Fruit fly (Drosophila melanogaster) whole organism, embryonic: ENCODE measurements around the gene Sse.

Experiments used
- CG10274 ChIP-seq: fragments of 200-800 bp; sonication (Bioruptor generic); optimal IDR thresholded peaks from 3 replicates; lab custom pipeline; 2017; ENCODE audit warnings: missing biosample characterization, mild to moderate bottlenecking, missing genetic modification characterization
- CG10431 ChIP-seq: fragments of 200-800 bp; sonication (Bioruptor generic); optimal IDR thresholded peaks from 3 replicates; lab custom pipeline; 2018; ENCODE audit warnings: missing biosample characterization, mild to moderate bottlenecking, missing genetic modification characterization
- CG11504 ChIP-seq: fragments of 200-800 bp; sonication (Bioruptor generic); optimal IDR thresholded peaks from 3 replicates; lab custom pipeline; 2019; ENCODE audit warnings: missing biosample characterization, mild to moderate bottlenecking, missing genetic modification characterization, moderate library complexity
- CG12104 ChIP-seq: fragments of 200-800 bp; sonication (Bioruptor generic); optimal IDR thresholded peaks from 3 replicates; lab custom pipeline; 2016; ENCODE audit warnings: missing biosample characterization, missing genetic modification characterization
- CG12942 ChIP-seq: fragments of 200-800 bp; sonication (Bioruptor generic); optimal IDR thresholded peaks from 3 replicates; lab custom pipeline; 2016; ENCODE audit warnings: missing biosample characterization, missing genetic modification characterization
- CG17186 ChIP-seq: fragments of 200-800 bp; sonication (Bioruptor generic); optimal IDR thresholded peaks from 3 replicates; lab custom pipeline; 2017; ENCODE audit warnings: missing biosample characterization, missing genetic modification reagents, missing genetic modification characterization
- CG31388 ChIP-seq: fragments of 200-800 bp; sonication (Bioruptor generic); optimal IDR thresholded peaks from 2 replicates; lab custom pipeline; 2016; ENCODE audit warnings: missing biosample characterization, missing genetic modification characterization
- CG32767 ChIP-seq: fragments of 200-800 bp; sonication (Bioruptor generic); IDR thresholded peaks from 2 replicates; pipeline ENCODE4 v1.3.6; 2022; ENCODE audit warnings: missing biosample characterization, missing genetic modification characterization
- CG33557 ChIP-seq: fragments of 200-800 bp; sonication (Bioruptor generic); optimal IDR thresholded peaks from 2 replicates; lab custom pipeline; 2019; ENCODE audit warnings: missing biosample characterization, mild to moderate bottlenecking, missing genetic modification characterization, moderate library complexity
- CG3995 ChIP-seq: fragments of 200-800 bp; sonication (Bioruptor generic); optimal IDR thresholded peaks from 3 replicates; lab custom pipeline; 2016; ENCODE audit warnings: missing biosample characterization, missing genetic modification characterization
- CG4707 ChIP-seq: fragments of 200-800 bp; sonication (Bioruptor generic); optimal IDR thresholded peaks from 2 replicates; lab custom pipeline; 2018; ENCODE audit warnings: missing biosample characterization, mild to moderate bottlenecking, missing genetic modification characterization, moderate library complexity
- Camta ChIP-seq: fragments of 200-800 bp; sonication (Bioruptor generic); optimal IDR thresholded peaks from 2 replicates; lab custom pipeline; 2016; ENCODE audit warnings: missing biosample characterization, missing genetic modification characterization
- CoRest ChIP-seq: fragments of 200-800 bp; sonication (Bioruptor generic); optimal IDR thresholded peaks from 3 replicates; lab custom pipeline; 2018; ENCODE audit warnings: missing biosample characterization, mild to moderate bottlenecking, missing genetic modification characterization, moderate library complexity
- Fer3 ChIP-seq: fragments of 200-800 bp; sonication (Bioruptor generic); optimal IDR thresholded peaks from 2 replicates; lab custom pipeline; 2018; ENCODE audit warnings: missing biosample characterization, mild to moderate bottlenecking, missing genetic modification characterization, moderate library complexity
- Hmx ChIP-seq: fragments of 200-800 bp; sonication (Bioruptor generic); optimal IDR thresholded peaks from 2 replicates; lab custom pipeline; 2016; ENCODE audit warnings: missing biosample characterization, missing genetic modification characterization
- Lim3 ChIP-seq: fragments of 200-800 bp; sonication (Bioruptor generic); IDR thresholded peaks from 2 replicates; pipeline ENCODE4 v1.3.6; 2022; ENCODE audit warnings: missing biosample characterization, missing genetic modification characterization
- Mad ChIP-seq: fragments of 200-800 bp; sonication (Bioruptor generic); optimal IDR thresholded peaks from 2 replicates; lab custom pipeline; 2016; ENCODE audit warnings: missing biosample characterization, missing genetic modification characterization
- NC2α ChIP-seq: fragments of 200-800 bp; sonication (Bioruptor generic); optimal IDR thresholded peaks from 2 replicates; lab custom pipeline; 2016; ENCODE audit warnings: missing biosample characterization, missing genetic modification characterization
- Nf-YB ChIP-seq: fragments of 200-800 bp; sonication (Bioruptor generic); optimal IDR thresholded peaks from 3 replicates; lab custom pipeline; 2019; ENCODE audit warnings: missing biosample characterization, mild to moderate bottlenecking, missing genetic modification characterization, moderate library complexity
- Pdp1 ChIP-seq, 2 experiments: fragments of 200-800 bp; sonication (Bioruptor generic); optimal IDR thresholded peaks; 3 replicates each; lab custom pipeline; 2016; ENCODE audit warnings: missing biosample characterization in 2 of 2, missing genetic modification characterization in 2 of 2, mild to moderate bottlenecking in 1 of 2, moderate library complexity in 1 of 2
- Side ChIP-seq: fragments of 200-800 bp; sonication (Bioruptor generic); optimal IDR thresholded peaks from 2 replicates; lab custom pipeline; 2016; ENCODE audit warnings: missing biosample characterization, missing genetic modification characterization
- Sin3A ChIP-seq: fragments of >200 bp; optimal IDR thresholded peaks from 2 replicates; lab custom pipeline; 2018
- abd-A ChIP-seq: fragments of 200-800 bp; sonication (Bioruptor generic); optimal IDR thresholded peaks from 3 replicates; lab custom pipeline; 2019; ENCODE audit warnings: missing biosample characterization, mild to moderate bottlenecking, missing genetic modification characterization, moderate library complexity
- cg ChIP-seq: fragments of 200-800 bp; sonication (Bioruptor generic); optimal IDR thresholded peaks from 3 replicates; lab custom pipeline; 2019; ENCODE audit warnings: missing biosample characterization, mild to moderate bottlenecking, missing genetic modification characterization, moderate library complexity
- chinmo ChIP-seq: fragments of 200-800 bp; sonication (Bioruptor generic); IDR thresholded peaks from 4 replicates; pipeline ENCODE4 v1.3.6; 2022; ENCODE audit warnings: missing biosample characterization, missing genetic modification characterization; ENCODE audit not compliant: partially characterized antibody
- cwo ChIP-seq: fragments of 200-800 bp; sonication (Bioruptor generic); optimal IDR thresholded peaks from 3 replicates; lab custom pipeline; 2017; ENCODE audit warnings: missing biosample characterization, missing genetic modification characterization, mild to moderate bottlenecking, moderate library complexity, missing genetic modification reagents
- eve ChIP-seq, 2 experiments: fragments of >200 bp; optimal IDR thresholded peaks; 2 replicates each; lab custom pipeline; 2017; ENCODE audit warnings: missing biosample characterization in 2 of 2, missing genetic modification characterization in 2 of 2
- ham ChIP-seq: fragments of 200-800 bp; sonication (Bioruptor generic); IDR thresholded peaks from 2 replicates; pipeline ENCODE4 v1.3.6; 2022; ENCODE audit warnings: missing biosample characterization, missing genetic modification characterization
- inv ChIP-seq: fragments of 200-800 bp; sonication (Bioruptor generic); IDR thresholded peaks from 2 replicates; pipeline ENCODE4 v1.3.6; 2022; ENCODE audit warnings: missing biosample characterization, missing genetic modification characterization; ENCODE audit not compliant: partially characterized antibody
- jing ChIP-seq: fragments of 200-800 bp; sonication (Bioruptor generic); optimal IDR thresholded peaks from 2 replicates; lab custom pipeline; 2018; ENCODE audit warnings: missing biosample characterization, mild to moderate bottlenecking, missing genetic modification characterization
- kay ChIP-seq: fragments of 200-800 bp; sonication (Bioruptor generic); optimal IDR thresholded peaks from 2 replicates; lab custom pipeline; 2016; ENCODE audit warnings: missing biosample characterization, missing genetic modification characterization
- lilli ChIP-seq: fragments of 200-800 bp; sonication (Bioruptor generic); optimal IDR thresholded peaks from 3 replicates; lab custom pipeline; 2016; ENCODE audit warnings: missing biosample characterization, missing genetic modification characterization
- mam ChIP-seq: fragments of 200-800 bp; sonication (Bioruptor generic); optimal IDR thresholded peaks from 3 replicates; lab custom pipeline; 2016; ENCODE audit warnings: missing biosample characterization, missing genetic modification characterization
- sens-2 ChIP-seq: fragments of 200-800 bp; sonication (Bioruptor generic); IDR thresholded peaks from 2 replicates; pipeline ENCODE4 v1.3.6; 2022; ENCODE audit warnings: missing biosample characterization, missing genetic modification characterization
- tio ChIP-seq: fragments of 200-800 bp; sonication (Bioruptor generic); optimal IDR thresholded peaks from 2 replicates; lab custom pipeline; 2017; ENCODE audit warnings: missing biosample characterization, missing genetic modification characterization, inconsistent platforms
- tup ChIP-seq: fragments of 200-800 bp; sonication (Bioruptor generic); optimal IDR thresholded peaks from 2 replicates; lab custom pipeline; 2016; ENCODE audit warnings: missing biosample characterization, mild to moderate bottlenecking, missing genetic modification characterization, moderate library complexity
- yki ChIP-seq: fragments of >200 bp; optimal IDR thresholded peaks from 3 replicates; lab custom pipeline; 2018
- zf30C ChIP-seq: fragments of 200-800 bp; sonication (Bioruptor generic); optimal IDR thresholded peaks from 3 replicates; lab custom pipeline; 2018; ENCODE audit warnings: missing biosample characterization, mild to moderate bottlenecking, missing genetic modification characterization

The Sse gene

DNA sequence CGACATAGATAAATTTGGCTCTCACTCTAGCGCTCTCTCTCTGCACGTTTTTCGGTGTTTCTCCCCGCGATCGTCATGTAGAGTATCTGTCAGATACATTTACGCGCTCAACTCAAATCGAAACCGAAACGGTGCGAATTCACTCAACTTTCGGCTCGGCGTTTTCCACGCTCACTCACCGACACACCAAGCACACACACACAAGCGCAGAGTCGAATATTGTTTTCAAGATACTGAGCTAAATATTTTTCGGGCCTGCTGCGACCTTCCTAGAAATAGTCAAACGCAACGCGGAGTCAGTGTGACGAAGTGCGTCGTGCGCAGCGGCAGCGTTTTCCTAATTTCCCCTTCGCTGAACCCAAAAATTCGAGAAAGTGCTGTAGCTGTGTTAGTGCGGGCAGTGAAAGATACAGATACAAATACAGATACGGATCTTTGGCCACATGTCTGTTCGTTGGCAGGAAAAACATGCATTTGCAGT lies 7.6 kb downstream of the Sse start, which contains the start of gene lin-28 (continued):
- TF ChIP-seq CG11504 (tag; lab: Kevin White, UChicago) (no peak), cg (GFP tag; lab: Kevin White, UChicago) (peak; percentile 94), CG33557 (GFP tag; lab: Kevin White, UChicago) (peak; percentile 55), chinmo (GFP tag; lab: Robert Waterston, UW) (peak; percentile 97), NC2α (no peak), tio (GFP tag; lab: Kevin White, UChicago) (no peak), CG4707 (GFP tag; lab: Kevin White, UChicago) (peak; percentile 24), CG32767 (GFP tag; lab: Robert Waterston, UW) (peak; percentile 59; the same call in 1 of the 2 replicates), CoRest (peak; percentile 13), CG31388 (no peak), CG12942 (GFP tag; lab: Kevin White, UChicago) (no peak), ham (GFP tag; lab: Robert Waterston, UW) (no peak), Camta (GFP tag; lab: Kevin White, UChicago) (no peak), cwo (GFP tag; lab: Kevin White, UChicago) (peak; percentile 39), yki (lab: Kevin White, UChicago) (no peak), inv (GFP tag; lab: Robert Waterston, UW) (peak; percentile 42; the same call in 1 of the 2 replicates)

DNA sequence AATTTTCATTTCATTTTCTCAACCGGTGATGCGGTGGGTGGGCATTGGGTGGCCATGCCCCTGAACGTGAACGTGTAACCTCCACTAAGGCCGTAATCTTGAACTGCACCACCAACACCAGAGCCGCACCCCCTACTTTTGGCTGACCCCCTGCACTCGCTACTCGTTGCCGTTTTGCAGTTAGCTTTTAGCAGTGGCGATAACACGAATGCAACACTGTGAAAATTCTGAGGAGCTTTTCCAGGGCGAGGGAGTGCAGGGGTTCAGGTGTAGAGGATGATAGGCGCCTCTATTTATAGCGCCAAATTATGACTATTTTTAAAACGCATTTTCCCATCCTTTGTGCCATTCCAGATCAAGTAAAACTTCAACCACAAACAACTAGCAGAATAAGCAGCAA lies 18.3 kb downstream of the Sse start:
- TF ChIP-seq CG12104 (GFP tag; lab: Kevin White, UChicago), result no peak
- TF ChIP-seq sens-2 (GFP tag; lab: Robert Waterston, UW), result no peak
- TF ChIP-seq Hmx, result no peak
- TF ChIP-seq eve (GFP tag; optimal IDR thresholded peaks at IDR 0.05; lab: Kevin White, UChicago), result no peak
- no peak for TF ChIP-seq lilli

DNA sequence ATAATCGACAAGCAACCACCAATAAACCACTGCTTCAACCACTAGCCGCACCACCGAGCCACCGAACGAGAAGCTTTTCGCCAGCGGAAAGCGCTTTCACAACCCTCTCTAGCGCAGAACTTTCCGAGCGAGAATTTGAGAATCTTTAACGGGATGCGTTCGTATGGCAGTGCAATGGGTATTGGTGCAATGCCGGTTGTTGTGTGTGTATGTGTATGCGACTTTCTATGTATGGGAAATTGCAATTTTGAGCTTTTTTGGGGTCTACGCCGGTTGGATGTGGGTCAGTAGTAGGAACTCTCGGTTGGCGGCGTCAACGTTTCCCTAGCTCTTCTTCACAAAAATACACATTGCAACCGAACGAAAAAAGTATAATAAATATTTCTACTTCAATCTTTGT lies 19.2 kb downstream of the Sse start:
- TF ChIP-seq Pdp1 (GFP tag; optimal IDR thresholded peaks at IDR 0.05; lab: Kevin White, UChicago) (no peak), tup (GFP tag; lab: Kevin White, UChicago) (no peak), Mad (GFP tag; lab: Kevin White, UChicago) (no peak), jing (GFP tag; lab: Kevin White, UChicago) (no peak), abd-A (no peak), CG17186 (GFP tag; lab: Kevin White, UChicago) (no peak), mam (GFP tag; lab: Kevin White, UChicago) (no peak), Sin3A (lab: Kevin White, UChicago) (no peak), CG3995 (GFP tag; lab: Kevin White, UChicago) (no peak), CG10274 (GFP tag; lab: Kevin White, UChicago) (no peak), kay (no peak), Side (no peak), zf30C (GFP tag; lab: Kevin White, UChicago) (no peak), Fer3 (no peak), Lim3 (GFP tag; lab: Robert Waterston, UW) (no peak), CG10431 (GFP tag; lab: Kevin White, UChicago) (no peak), Nf-YB (no peak)
